Worm (Caenorhabditis elegans) whole organism, young adult: ENCODE results near the gene T21D12.11.

Experiments used
- F37B4.10 ChIP-seq: fragments of 200-800 bp; sonication (Bioruptor generic); IDR thresholded peaks from 2 replicates; pipeline ENCODE4 v1.3.6; 2022; ENCODE audit warnings: missing genetic modification characterization, missing compliant biosample characterization
- Y67H2A.10 ChIP-seq: fragments of 200-800 bp; sonication (Bioruptor generic); conservative IDR thresholded peaks from 2 replicates; pipeline ENCODE4 v1.3.6; 2022; ENCODE audit warnings: missing genetic modification reagents, missing genetic modification characterization, missing compliant biosample characterization
- egl-44 ChIP-seq: fragments of 200-800 bp; sonication (Bioruptor generic); IDR thresholded peaks from 2 replicates; pipeline ENCODE4 v1.3.6; 2022; ENCODE audit warnings: missing genetic modification reagents, missing genetic modification characterization, missing compliant biosample characterization
- hlh-12 ChIP-seq: sonication (generic microtip); optimal IDR thresholded peaks from 2 replicates; lab custom pipeline; 2016; ENCODE audit warnings: missing genetic modification characterization, missing compliant biosample characterization
- hsf-1 ChIP-seq: fragments of 200-800 bp; sonication (Bioruptor generic); IDR thresholded peaks from 2 replicates; pipeline ENCODE4 v1.3.6; 2022; ENCODE audit warnings: missing genetic modification reagents, missing genetic modification characterization, missing compliant biosample characterization
- nhr-80 ChIP-seq: sonication (generic microtip); optimal IDR thresholded peaks from 2 replicates; lab custom pipeline; 2016; ENCODE audit warnings: missing genetic modification characterization, missing compliant biosample characterization
- pha-4 ChIP-seq: fragments of 150-350 bp; sonication (generic microtip); optimal IDR thresholded peaks from 2 replicates; lab custom pipeline; 2014; ENCODE audit warnings: missing biosample characterization, missing genetic modification reagents, missing genetic modification characterization
- ztf-25 ChIP-seq: fragments of 200-800 bp; sonication (Bioruptor generic); IDR thresholded peaks from 2 replicates; pipeline ENCODE4 v1.3.6; 2022; ENCODE audit warnings: missing genetic modification reagents, missing genetic modification characterization, missing compliant biosample characterization

DNA sequence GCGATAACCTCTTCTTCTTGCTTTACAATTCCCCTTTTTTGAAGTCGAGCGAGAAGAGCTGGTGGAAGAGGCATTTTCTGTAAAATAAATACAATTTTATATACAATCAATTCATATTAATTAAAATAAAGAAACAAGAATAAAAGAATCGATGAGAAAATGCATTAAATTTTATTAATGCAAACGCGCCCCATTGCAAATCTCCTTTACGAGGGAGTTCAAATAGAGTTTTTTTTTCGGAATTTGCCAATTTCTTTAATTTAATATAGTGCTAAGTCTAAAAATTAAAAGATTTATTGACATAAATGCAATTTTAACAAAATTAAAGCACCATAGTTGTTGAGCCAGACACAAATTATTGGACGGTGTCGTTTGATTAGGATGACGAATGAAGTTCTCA is 7.6 kb upstream of the T21D12.11 start, which contains the start of gene pqbp-1.1:
- TF ChIP-seq nhr-80 (tag; lab: Kevin White, UChicago) (no peak), Y67H2A.10 (no peak), F37B4.10 (GFP tag; lab: Robert Waterston, UW) (no peak), hsf-1 (GFP tag; lab: Robert Waterston, UW) (no peak), ztf-25 (GFP tag; lab: Robert Waterston, UW) (no peak), egl-44 (no peak), hlh-12 (no peak), pha-4 (tag; lab: Kevin White, UChicago) (no peak)
